Fruit fly (Drosophila melanogaster) S2 (cell line): ENCODE results near the gene CCT2.
A peak's percentile ranks its signal among the peaks of the same experiment; 100 is the strongest.

Experiments
- CG8478 ChIP-seq: fragments of >200 bp; optimal IDR thresholded peaks from 2 replicates; lab custom pipeline; 2018
- CTCF ChIP-seq, 2 experiments: fragments of >200 bp; optimal IDR thresholded peaks; 2 replicates each; lab custom pipeline; 2018

The CCT2 gene

DNA sequence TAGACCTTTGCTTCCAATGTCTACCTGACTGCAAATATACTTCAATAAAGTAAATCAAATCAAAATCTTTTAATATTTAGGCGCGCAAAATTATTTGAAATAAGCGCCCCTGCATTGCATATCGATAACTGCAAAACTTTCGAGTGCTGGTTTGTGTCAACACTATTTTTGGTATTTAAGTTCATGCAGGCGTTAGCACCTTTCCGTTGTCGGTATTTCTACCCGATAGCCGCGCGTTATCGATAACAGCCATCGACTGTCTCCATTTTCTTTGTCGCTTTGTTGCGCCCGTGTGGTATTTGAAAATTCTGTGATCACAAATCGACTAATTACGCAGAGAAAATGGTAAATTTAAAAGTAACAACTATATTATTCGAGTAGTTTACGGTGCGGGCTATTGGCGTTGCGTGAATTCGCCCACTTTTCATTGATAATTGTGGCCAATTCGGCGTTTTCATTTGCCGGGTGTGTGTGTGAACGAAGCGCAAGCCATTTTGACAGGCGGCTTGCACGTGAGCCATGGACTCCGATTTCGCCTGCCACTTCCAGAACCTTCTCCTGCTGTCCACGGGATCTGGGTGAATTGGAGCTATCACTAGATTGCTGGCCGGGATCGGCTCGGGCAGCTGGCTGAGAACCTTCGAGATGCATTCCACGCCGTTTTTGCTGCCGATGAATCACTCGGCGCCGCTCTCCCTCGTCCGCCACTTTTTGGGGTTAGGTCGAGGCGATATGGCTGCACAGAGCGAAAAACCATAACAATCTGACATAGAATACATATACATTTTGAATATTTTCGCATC, at the start of gene CCT2:
Gene CCT2, plus strand, starts transcription at position 260 of the 803 bp plus-strand sequence.
- TF ChIP-seq CTCF (optimal IDR thresholded peaks at IDR 0.05; lab: Kevin White, UChicago) (peak in 1 of 2 experiments; percentile 25), CG8478 (lab: Kevin White, UChicago) (no peak)

dm6 chrX:9040855-9041254, 48.5 kb upstream of the CCT2 start:
- no peak for TF ChIP-seq CG8478 (lab: Kevin White, UChicago)
- peak; percentile 42 to 61 for TF ChIP-seq CTCF (optimal IDR thresholded peaks at IDR 0.05; lab: Kevin White, UChicago)

dm6 chrX:9041789-9042456, 47.4 kb upstream of the CCT2 start:
- TF ChIP-seq CTCF (optimal IDR thresholded peaks at IDR 0.05; lab: Kevin White, UChicago) (no peak), CG8478 (lab: Kevin White, UChicago) (no peak)

dm6 chrX:9042457-9043045, 46.8 kb upstream of the CCT2 start:
- TF ChIP-seq CG8478 (lab: Kevin White, UChicago) = no peak
- TF ChIP-seq CTCF (optimal IDR thresholded peaks at IDR 0.05; lab: Kevin White, UChicago) = peak; percentile 43 to 76

DNA sequence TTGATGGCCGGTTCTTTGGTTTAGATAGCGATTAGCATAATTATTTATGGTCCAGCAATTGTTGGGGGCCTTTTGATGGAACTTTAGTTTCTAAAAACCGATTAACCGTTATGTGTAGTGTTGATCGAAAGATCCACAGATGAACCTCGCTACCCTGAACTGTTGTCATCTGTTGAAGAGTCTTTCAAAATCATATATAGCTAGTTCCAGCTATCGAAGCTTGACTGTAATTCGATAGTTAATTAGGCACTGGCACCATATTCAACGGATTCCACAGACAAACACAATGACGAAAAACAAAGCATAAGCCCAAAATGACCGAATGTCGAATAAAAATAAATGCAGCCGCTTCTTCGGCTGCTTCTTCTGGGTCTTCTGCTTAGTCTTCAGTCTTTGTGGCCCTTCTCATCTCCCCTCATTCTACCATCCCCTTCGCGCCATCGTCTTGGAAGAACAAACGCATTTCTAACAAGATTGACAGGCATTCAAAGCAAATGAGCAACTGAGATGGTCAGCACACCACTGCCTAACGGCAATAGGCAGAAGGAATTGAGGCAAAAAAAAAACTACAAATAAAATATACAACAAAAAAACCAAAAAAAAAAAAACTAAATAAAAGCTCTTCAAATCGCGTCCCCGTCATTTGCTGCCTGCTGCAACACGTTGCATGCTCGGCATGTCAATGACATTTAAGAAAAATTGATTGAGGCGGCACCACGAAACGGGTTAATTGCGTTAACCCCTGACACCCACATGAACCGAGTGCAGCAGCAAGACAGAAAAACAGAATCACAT, 45.4 kb upstream of the CCT2 start:
- TF ChIP-seq CG8478 (lab: Kevin White, UChicago) (no peak), CTCF (optimal IDR thresholded peaks at IDR 0.05; lab: Kevin White, UChicago) (no peak)

DNA sequence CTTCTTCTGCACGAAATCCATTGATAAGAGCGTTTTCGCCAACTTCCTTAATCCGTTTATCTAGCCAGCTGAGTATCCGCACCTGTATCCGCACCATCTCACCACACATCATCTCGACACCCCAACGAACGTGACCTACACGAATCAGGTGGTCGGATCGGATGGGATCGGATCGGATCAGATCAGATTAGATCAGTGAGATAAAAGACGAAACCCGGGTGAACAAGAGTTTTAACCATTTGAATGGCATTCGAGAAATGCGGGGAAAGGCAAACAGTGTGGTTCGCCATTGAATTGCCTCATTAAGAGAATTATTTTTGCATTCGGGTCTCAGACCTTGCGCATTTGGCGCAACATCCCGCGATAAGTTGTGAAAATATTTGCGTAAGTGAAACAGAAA, 44.5 kb upstream of the CCT2 start:
- TF ChIP-seq CTCF (optimal IDR thresholded peaks at IDR 0.05; lab: Kevin White, UChicago) = no peak
- TF ChIP-seq CG8478 (lab: Kevin White, UChicago) = no peak

DNA sequence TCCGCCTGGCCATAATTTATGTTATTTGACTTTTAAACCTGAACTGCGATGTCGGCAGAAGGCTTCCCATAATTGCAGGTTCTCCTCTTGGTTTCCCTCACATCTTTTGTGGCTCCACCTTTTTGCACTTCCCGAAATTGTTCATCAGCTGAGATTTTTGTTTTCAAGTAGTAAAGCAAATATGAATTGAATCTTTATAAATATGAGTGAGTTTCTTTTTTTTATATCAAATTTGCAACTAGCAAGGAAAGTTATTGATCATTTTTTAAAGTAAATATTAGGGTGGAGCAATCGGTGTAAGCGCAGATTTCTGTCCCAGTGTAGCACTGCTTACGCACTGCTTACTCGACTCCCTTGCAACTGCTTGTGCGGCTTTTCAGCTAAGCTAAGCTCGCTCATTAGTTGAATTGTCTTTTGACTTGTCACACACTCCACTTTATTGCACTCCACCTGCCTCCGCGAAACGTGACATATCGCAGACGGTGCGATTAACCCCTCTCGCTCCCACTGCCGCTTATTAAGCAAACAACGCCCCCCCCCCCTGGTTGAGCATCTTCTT, 42.9 kb upstream of the CCT2 start:
- TF ChIP-seq CG8478 (lab: Kevin White, UChicago) (no peak), CTCF (optimal IDR thresholded peaks at IDR 0.05; lab: Kevin White, UChicago) (no peak)

- TF ChIP-seq CTCF (optimal IDR thresholded peaks at IDR 0.05; lab: Kevin White, UChicago) (no peak), CG8478 (lab: Kevin White, UChicago) (no peak)
Measured at dm6 chrX:9046986-9047385, 42.3 kb upstream of the CCT2 start.

DNA sequence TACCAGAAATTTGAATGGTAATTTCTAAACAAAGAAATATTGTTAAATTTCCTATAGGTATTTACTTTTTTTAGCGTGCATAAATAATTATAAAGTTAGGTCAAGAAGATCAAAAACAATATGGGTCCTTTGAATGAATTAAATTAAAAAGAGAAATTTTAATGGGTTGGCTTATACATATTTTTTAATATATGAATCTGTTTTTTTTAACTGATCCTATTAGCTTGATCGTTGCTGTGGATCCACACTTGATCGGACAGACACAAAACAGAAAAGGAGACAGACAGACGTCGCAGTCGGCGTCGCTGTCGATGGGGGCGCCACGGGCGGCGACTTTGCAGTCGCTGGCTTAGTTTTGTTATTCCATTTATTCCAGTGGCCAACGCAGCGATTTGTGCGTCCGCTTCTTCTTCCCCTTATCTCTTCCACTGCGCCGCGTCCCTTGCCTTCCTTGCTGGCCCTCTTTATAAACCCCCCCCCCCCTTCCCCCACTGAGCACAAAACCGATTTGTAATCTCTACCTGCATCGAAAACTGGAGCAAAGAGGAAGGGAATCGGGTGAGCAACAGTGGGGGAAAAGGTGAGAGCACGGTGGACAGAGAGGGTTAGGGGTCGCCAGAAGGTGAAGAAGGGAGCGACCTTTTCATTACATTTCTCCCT, 41.5 kb upstream of the CCT2 start:
- TF ChIP-seq CG8478 (lab: Kevin White, UChicago) (no peak), CTCF (optimal IDR thresholded peaks at IDR 0.05; lab: Kevin White, UChicago) (no peak)

DNA sequence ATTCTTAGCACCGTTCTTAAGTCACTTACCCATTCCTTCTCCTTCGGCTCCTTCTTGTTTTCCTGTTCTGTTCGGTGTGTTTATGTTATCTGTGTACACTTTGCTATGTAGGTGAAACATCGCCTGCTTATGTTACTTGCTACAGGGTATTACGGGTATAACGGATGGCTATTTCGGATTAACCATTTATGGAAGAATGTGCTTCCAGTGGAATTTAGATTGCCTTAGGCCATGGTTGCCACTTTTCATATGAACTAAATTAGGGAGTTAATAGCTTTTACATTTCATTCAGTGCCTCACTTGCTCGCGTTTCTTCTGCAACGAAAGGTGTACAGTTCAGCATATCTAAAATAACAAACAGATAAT, 40.9 kb upstream of the CCT2 start:
- TF ChIP-seq CTCF (optimal IDR thresholded peaks at IDR 0.05; lab: Kevin White, UChicago) (no peak), CG8478 (lab: Kevin White, UChicago) (no peak)

- TF ChIP-seq CTCF (optimal IDR thresholded peaks at IDR 0.05; lab: Kevin White, UChicago) (no peak), CG8478 (lab: Kevin White, UChicago) (no peak)
Measured at dm6 chrX:9048941-9049340, 40.4 kb upstream of the CCT2 start.

- no peak for TF ChIP-seq CTCF (optimal IDR thresholded peaks at IDR 0.05; lab: Kevin White, UChicago)
- TF ChIP-seq CG8478 (lab: Kevin White, UChicago) = no peak
Measured at dm6 chrX:9060078-9060477, 29.2 kb upstream of the CCT2 start.

DNA sequence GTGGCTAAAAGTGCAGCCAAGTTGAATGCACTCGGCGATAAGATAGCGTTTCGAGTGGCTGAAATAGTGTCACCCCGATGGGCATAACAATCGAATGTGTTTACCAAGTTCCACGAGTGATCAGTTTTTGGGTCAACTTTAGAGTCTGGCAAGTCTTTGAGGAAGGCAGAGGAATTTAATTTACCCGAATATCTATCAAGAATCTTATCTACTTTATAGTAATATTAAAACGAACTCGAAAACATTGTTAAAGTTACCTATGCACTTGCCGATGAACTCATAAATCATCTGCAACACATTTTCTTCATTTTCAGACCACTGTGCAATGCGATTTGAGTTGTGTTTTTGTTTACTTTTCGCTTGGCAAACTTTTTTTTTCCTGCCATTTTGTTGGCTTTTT, 28.0 kb upstream of the CCT2 start:
- TF ChIP-seq CTCF (optimal IDR thresholded peaks at IDR 0.05; lab: Kevin White, UChicago) = no peak
- TF ChIP-seq CG8478 (lab: Kevin White, UChicago) = no peak

- TF ChIP-seq CTCF (optimal IDR thresholded peaks at IDR 0.05; lab: Kevin White, UChicago) (no peak), CG8478 (lab: Kevin White, UChicago) (no peak)
Measured at dm6 chrX:9062665-9063064, 26.6 kb upstream of the CCT2 start.
